Fruit fly (Drosophila melanogaster): ENCODE results near the gene CG34328.

CG34328 gene

dm6 chrX:18407394-18407721 is 7.5 kb upstream of the CG34328 start (continued):
- TF ChIP-seq Gsc (GFP tag; IDR thresholded peaks at IDR 0.05) (no peak), cas (GFP tag; IDR thresholded peaks at IDR 0.05) (no peak), CG6175 (GFP tag; IDR thresholded peaks at IDR 0.05) (no peak), Fer1 (GFP tag; optimal IDR thresholded peaks at IDR 0.05) (peak; percentile 4), chn (GFP tag; optimal IDR thresholded peaks at IDR 0.05) (no peak), tap (tag; optimal IDR thresholded peaks at IDR 0.05) (no peak), stc (GFP tag; IDR thresholded peaks at IDR 0.05) (no peak), CG11504 (tag; optimal IDR thresholded peaks at IDR 0.05) (peak; percentile 47), pan (optimal IDR thresholded peaks at IDR 0.05) (no peak), pan (GFP tag; optimal IDR thresholded peaks at IDR 0.05 in 1 of 2, IDR thresholded peaks at IDR 0.05 in 1 of 2) (no peak), CG4328 (GFP tag; optimal IDR thresholded peaks at IDR 0.05) (no peak), CG16779 (GFP tag; IDR thresholded peaks at IDR 0.05) (no peak), jigr1 (GFP tag; IDR thresholded peaks at IDR 0.05) (no peak), CG30020 (tag; optimal IDR thresholded peaks at IDR 0.05) (no peak), CG7745 (tag; optimal IDR thresholded peaks at IDR 0.05) (no peak), CG12659 (GFP tag; optimal IDR thresholded peaks at IDR 0.05) (no peak), CG1024 (GFP tag; IDR thresholded peaks at IDR 0.05) (no peak), CG9876 (GFP tag; optimal IDR thresholded peaks at IDR 0.05) (no peak), Fer2 (tag; optimal IDR thresholded peaks at IDR 0.05) (no peak), Vsx1 (GFP tag; optimal IDR thresholded peaks at IDR 0.05) (no peak), CG10209 (GFP tag; optimal IDR thresholded peaks at IDR 0.05) (no peak), CG8359 (GFP tag; optimal IDR thresholded peaks at IDR 0.05; ENCODE audit: borderline replicate concordance) (no peak), sd (tag; optimal IDR thresholded peaks at IDR 0.05) (no peak), Ets97D (GFP tag; optimal IDR thresholded peaks at IDR 0.05) (no peak), Rx (GFP tag; IDR thresholded peaks at IDR 0.05) (no peak), Ptx1 (GFP tag; IDR thresholded peaks at IDR 0.05) (no peak), Dp (GFP tag; optimal IDR thresholded peaks at IDR 0.05) (no peak), vvl (GFP tag; IDR thresholded peaks at IDR 0.05) (no peak), CG17912 (GFP tag; optimal IDR thresholded peaks at IDR 0.05) (no peak), Spps (tag; optimal IDR thresholded peaks at IDR 0.05) (no peak), unpg (GFP tag; optimal IDR thresholded peaks at IDR 0.05) (peak; percentile 58), cg (GFP tag; optimal IDR thresholded peaks at IDR 0.05) (no peak), crp (GFP tag; optimal IDR thresholded peaks at IDR 0.05) (no peak), CG1792 (GFP tag; optimal IDR thresholded peaks at IDR 0.05) (peak; percentile 6), CG34224 (GFP tag; IDR thresholded peaks at IDR 0.05; ENCODE audit: partially characterized antibody) (no peak), CG11398 (GFP tag; optimal IDR thresholded peaks at IDR 0.05) (no peak), CG12071 (GFP tag; optimal IDR thresholded peaks at IDR 0.05) (no peak), insv (GFP tag; optimal IDR thresholded peaks at IDR 0.05) (no peak), CG7556 (GFP tag; optimal IDR thresholded peaks at IDR 0.05) (no peak), gro (GFP tag; optimal IDR thresholded peaks at IDR 0.05) (no peak), Hsf (GFP tag; optimal IDR thresholded peaks at IDR 0.05) (no peak), CG33557 (GFP tag; optimal IDR thresholded peaks at IDR 0.05) (no peak), dmrt99B (tag; optimal IDR thresholded peaks at IDR 0.05) (peak; percentile 26), z (GFP tag; IDR thresholded peaks at IDR 0.05) (no peak), vfl (GFP tag; optimal IDR thresholded peaks at IDR 0.05) (no peak), Doc3 (GFP tag; IDR thresholded peaks at IDR 0.05; ENCODE audit: partially characterized antibody) (no peak), gfzf (GFP tag; optimal IDR thresholded peaks at IDR 0.05) (no peak), CG8290 (GFP tag; optimal IDR thresholded peaks at IDR 0.05) (no peak), CG8290 (tag; optimal IDR thresholded peaks at IDR 0.05) (peak in 1 of 2 experiments; percentile 3), Chrac-16 (GFP tag; optimal IDR thresholded peaks at IDR 0.05) (no peak), CG18619 (GFP tag; optimal IDR thresholded peaks at IDR 0.05) (no peak), Nf-YC (tag; optimal IDR thresholded peaks at IDR 0.05) (no peak)

Data from whole organism, embryonic.